Fruit fly (Drosophila melanogaster): Measurements from ENCODE around the gene CG5114.

Gene CG5114

DNA sequence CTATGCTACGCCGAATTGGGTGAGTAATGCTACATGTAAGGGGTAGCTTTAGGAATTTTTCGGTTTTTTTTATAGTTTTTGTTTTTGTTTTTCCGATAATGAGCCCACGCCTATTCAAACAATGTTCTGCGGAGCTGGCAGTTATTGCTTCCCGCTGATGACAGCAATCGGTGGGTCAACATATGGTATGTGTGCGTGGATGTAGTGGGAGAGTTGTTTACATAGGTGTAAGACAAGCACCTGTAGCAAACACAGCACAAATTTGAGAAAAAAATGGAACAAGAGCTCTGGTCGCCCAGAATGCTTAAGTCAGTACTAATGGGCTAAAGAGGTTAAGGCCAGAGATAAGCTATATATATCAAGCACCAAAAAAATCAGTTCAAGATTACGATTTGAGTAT, 5.6 kb downstream of the CG5114 start (continued):
- TF ChIP-seq Mes4 (GFP tag; optimal IDR thresholded peaks at IDR 0.05) (no peak), CG18599 (GFP tag; optimal IDR thresholded peaks at IDR 0.05) (peak; percentile 10), cad (GFP tag; optimal IDR thresholded peaks at IDR 0.05) (no peak), HmgD (GFP tag; optimal IDR thresholded peaks at IDR 0.05) (no peak), caup (GFP tag; optimal IDR thresholded peaks at IDR 0.05; ENCODE audit: severe bottlenecking) (peak; percentile 47), MESR4 (GFP tag; optimal IDR thresholded peaks at IDR 0.05) (no peak), zfh1 (GFP tag; IDR thresholded peaks at IDR 0.05) (peak; percentile 59; the same call in 1 of the 3 replicates), tna (GFP tag; IDR thresholded peaks at IDR 0.05; ENCODE audit: partially characterized antibody) (no peak), fd102C (GFP tag; optimal IDR thresholded peaks at IDR 0.05) (peak; percentile 46), CG6813 (GFP tag; optimal IDR thresholded peaks at IDR 0.05) (peak; percentile 48), ATbp (GFP tag; optimal IDR thresholded peaks at IDR 0.05) (peak; percentile 37), onecut (GFP tag; IDR thresholded peaks at IDR 0.05) (no peak), Dbx (GFP tag; IDR thresholded peaks at IDR 0.05) (peak; percentile 12; the same call in 1 of the 3 replicates), Jarid2 (GFP tag; optimal IDR thresholded peaks at IDR 0.05) (peak; percentile 3), ci (GFP tag; IDR thresholded peaks at IDR 0.05) (peak; percentile 34; the same call in 1 of the 3 replicates), zen (tag; optimal IDR thresholded peaks at IDR 0.05) (no peak), br (optimal IDR thresholded peaks at IDR 0.05) (no peak), CG31441 (GFP tag; IDR thresholded peaks at IDR 0.05) (no peak), ewg (GFP tag; optimal IDR thresholded peaks at IDR 0.05) (no peak), Med (GFP tag) (peak; percentile 68)

DNA sequence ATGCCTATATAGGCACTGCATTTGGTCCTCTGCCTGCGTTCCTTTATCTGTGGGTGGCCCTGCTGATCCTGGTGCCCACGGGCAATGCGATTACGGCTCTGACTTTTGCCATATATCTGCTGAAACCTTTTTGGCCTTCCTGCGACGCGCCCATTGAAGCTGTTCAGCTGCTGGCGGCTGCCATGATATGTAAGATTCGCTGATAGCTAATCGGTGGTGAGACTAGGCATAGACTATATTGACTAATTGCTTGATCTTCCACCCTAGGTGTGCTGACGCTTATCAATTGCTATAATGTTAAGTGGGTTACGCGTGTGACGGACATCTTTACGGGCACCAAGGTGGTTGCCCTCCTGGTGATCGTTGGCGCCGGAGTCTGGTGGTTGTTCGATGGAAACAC, 7.2 kb downstream of the CG5114 start:
- TF ChIP-seq kay (GFP tag; optimal IDR thresholded peaks at IDR 0.05), result no peak
- no peak for TF ChIP-seq corto (GFP tag; optimal IDR thresholded peaks at IDR 0.05)
- TF ChIP-seq CG15479 (GFP tag; optimal IDR thresholded peaks at IDR 0.05), result peak; percentile 74
- TF ChIP-seq CG10565 (GFP tag; optimal IDR thresholded peaks at IDR 0.05), result no peak
- TF ChIP-seq CG4360 (GFP tag; IDR thresholded peaks at IDR 0.05), result no peak
- no peak for TF ChIP-seq BtbVII (GFP tag; optimal IDR thresholded peaks at IDR 0.05)
- TF ChIP-seq sug (tag; optimal IDR thresholded peaks at IDR 0.05), result peak; percentile 23
- TF ChIP-seq zen (tag; optimal IDR thresholded peaks at IDR 0.05), result peak; percentile 91
- peak in 1 of 2 experiments; percentile 2 for TF ChIP-seq tll (GFP tag; optimal IDR thresholded peaks at IDR 0.05)
- TF ChIP-seq Hsf (GFP tag; optimal IDR thresholded peaks at IDR 0.05), result no peak

DNA sequence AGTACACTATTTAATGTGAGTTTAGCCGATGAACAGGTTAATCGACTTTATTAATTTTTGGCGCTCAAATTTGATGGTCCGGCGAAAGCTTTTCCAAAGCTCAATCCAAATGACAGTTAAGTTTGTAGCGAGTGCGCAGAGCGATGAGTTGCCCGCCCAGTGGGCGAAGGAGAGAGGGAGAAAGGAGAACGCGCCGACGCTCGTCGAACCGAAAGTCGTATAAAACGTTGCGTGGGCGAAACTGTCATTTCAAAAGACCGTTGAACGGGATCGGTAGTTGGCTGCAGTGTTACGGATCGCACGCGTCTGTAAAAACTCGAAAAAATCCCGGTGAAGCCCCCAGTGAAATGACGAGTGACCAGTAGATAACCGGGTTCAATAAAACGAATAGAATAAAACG, 9.4 kb downstream of the CG5114 start, which contains the start of gene Zip71B:
Gene Zip71B (plus strand): TSS at position 265 of the 400 bp plus-strand sequence.
- TF ChIP-seq CG12155 (GFP tag; optimal IDR thresholded peaks at IDR 0.05) (peak; percentile 98), cas (GFP tag; IDR thresholded peaks at IDR 0.05) (no peak), CG8944 (GFP tag; optimal IDR thresholded peaks at IDR 0.05) (no peak), Doc2 (GFP tag; IDR thresholded peaks at IDR 0.05) (no peak), CTCF (GFP tag; optimal IDR thresholded peaks at IDR 0.05) (peak; percentile 17), btn (GFP tag; optimal IDR thresholded peaks at IDR 0.05) (no peak), Oaz (GFP tag; IDR thresholded peaks at IDR 0.05) (no peak), dysf (GFP tag; IDR thresholded peaks at IDR 0.05) (no peak), CG7786 (GFP tag; optimal IDR thresholded peaks at IDR 0.05) (no peak), CG32772 (GFP tag; IDR thresholded peaks at IDR 0.05) (no peak), CG15011 (GFP tag; optimal IDR thresholded peaks at IDR 0.05) (no peak), MBD-R2 (GFP tag; IDR thresholded peaks at IDR 0.05) (peak; percentile 24; the same call in 1 of the 2 replicates), Myb (GFP tag; optimal IDR thresholded peaks at IDR 0.05) (peak; percentile 61), CG33557 (GFP tag; optimal IDR thresholded peaks at IDR 0.05) (no peak), CG15696 (tag; optimal IDR thresholded peaks at IDR 0.05) (no peak), C15 (GFP tag; IDR thresholded peaks at IDR 0.05) (no peak), CG2875 (GFP tag; optimal IDR thresholded peaks at IDR 0.05) (no peak), D19A (tag; optimal IDR thresholded peaks at IDR 0.05) (no peak), CG3407 (GFP tag; optimal IDR thresholded peaks at IDR 0.05) (no peak), CG4282 (GFP tag; optimal IDR thresholded peaks at IDR 0.05) (no peak), CG11398 (GFP tag; optimal IDR thresholded peaks at IDR 0.05) (no peak), cad (GFP tag; optimal IDR thresholded peaks at IDR 0.05) (peak; percentile 16), NFAT (GFP tag; IDR thresholded peaks at IDR 0.05) (no peak), MESR4 (GFP tag; optimal IDR thresholded peaks at IDR 0.05) (no peak)

All from whole organism, embryonic.